Worm (Caenorhabditis elegans): ENCODE results near the gene F54A3.5.

F54A3.5 gene

DNA sequence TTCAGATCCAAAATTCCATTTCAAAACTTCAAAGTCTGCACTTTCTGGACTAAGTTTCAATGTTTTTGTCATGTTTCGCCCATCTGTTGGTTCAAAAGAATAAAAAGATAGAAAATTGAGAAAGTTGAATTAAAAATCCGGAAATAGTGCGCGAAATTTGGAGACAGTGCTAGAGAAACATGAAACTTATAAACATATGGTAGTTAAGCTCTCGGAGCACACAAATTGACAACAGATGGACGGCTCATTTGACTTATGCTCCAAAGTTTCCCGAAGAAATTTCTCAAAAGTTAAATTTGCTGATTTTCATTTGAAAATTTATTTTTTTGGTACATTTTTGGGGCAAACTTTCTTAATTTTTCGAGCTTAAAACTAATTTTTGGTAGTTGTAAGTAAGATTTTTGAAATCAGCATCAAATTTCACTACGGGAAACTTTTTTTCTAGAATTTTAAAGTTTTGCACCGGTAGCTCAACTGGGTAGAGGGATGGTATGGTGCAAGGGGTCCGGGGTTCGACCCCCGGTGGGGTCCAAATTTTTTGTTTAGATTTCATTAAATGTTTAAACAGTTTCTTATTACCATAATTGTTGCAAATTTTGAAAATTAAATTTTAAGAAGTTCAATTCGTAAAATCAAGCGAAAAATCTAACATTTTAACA, 19.3 kb downstream of the F54A3.5 start:
- TF ChIP-seq nhr-67 (tag; optimal IDR thresholded peaks at IDR 0.05), result no peak
- no peak for TF ChIP-seq tbx-2 (tag; optimal IDR thresholded peaks at IDR 0.05)
- no peak for TF ChIP-seq nhr-12 (tag; optimal IDR thresholded peaks at IDR 0.05)
- TF ChIP-seq fkh-2 (tag; optimal IDR thresholded peaks at IDR 0.05), result no peak
- no peak for TF ChIP-seq lin-39 (tag; optimal IDR thresholded peaks at IDR 0.05)
- no peak for TF ChIP-seq pqm-1 (tag; optimal IDR thresholded peaks at IDR 0.05)
- TF ChIP-seq daf-12 (tag; optimal IDR thresholded peaks at IDR 0.05), result no peak
- TF ChIP-seq nhr-11 (tag; optimal IDR thresholded peaks at IDR 0.05), result no peak
- no peak for TF ChIP-seq R02D3.7 (tag; optimal IDR thresholded peaks at IDR 0.05)
- no peak for TF ChIP-seq ama-1 (optimal IDR thresholded peaks at IDR 0.05)
- no peak for TF ChIP-seq nfya-1 (tag; optimal IDR thresholded peaks at IDR 0.05; ENCODE audit: insufficient read depth)
- no peak for TF ChIP-seq ceh-16 (tag; optimal IDR thresholded peaks at IDR 0.05)
- TF ChIP-seq egl-5 (tag; optimal IDR thresholded peaks at IDR 0.05), result no peak
- TF ChIP-seq egl-27 (tag; optimal IDR thresholded peaks at IDR 0.05), result no peak

DNA sequence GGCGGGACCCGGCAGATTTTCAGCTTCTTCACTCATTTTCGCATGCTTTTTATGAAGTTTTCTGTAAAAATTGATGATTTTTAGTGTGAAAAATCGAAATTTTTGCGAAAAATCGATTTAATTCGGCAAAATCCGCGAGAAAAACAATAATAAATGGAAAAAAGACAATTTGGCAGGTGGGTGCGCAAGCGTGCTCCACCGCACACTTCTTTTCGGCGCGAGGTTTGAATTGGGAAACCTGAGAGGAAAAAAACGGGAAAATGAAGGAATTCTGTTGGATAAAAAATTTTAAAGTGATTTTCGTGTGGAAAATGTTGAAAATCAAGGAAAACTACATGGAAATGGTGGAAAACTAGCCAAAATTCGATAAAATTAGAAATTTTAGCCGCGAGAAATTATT, 21.4 kb downstream of the F54A3.5 start, which contains the start of gene Y59C2A.2:
TSS of gene Y59C2A.2 (minus strand) at position 61 of the 400 bp plus-strand sequence.
- TF ChIP-seq nhr-23 (tag; optimal IDR thresholded peaks at IDR 0.05) (no peak), lin-15B (tag; optimal IDR thresholded peaks at IDR 0.05) (peak; percentile 67), nhr-237 (tag; optimal IDR thresholded peaks at IDR 0.05) (no peak), daf-12 (tag; optimal IDR thresholded peaks at IDR 0.05) (no peak), eor-1 (tag; optimal IDR thresholded peaks at IDR 0.05) (no peak), nhr-11 (tag; optimal IDR thresholded peaks at IDR 0.05) (no peak), nhr-77 (tag; optimal IDR thresholded peaks at IDR 0.05) (no peak), nhr-67 (tag; optimal IDR thresholded peaks at IDR 0.05) (no peak), pha-4 (tag; optimal IDR thresholded peaks at IDR 0.05) (peak; percentile 50), snpc-4 (tag; optimal IDR thresholded peaks at IDR 0.05) (no peak), egl-5 (tag; optimal IDR thresholded peaks at IDR 0.05) (no peak), elt-1 (tag; optimal IDR thresholded peaks at IDR 0.05) (no peak), nhr-25 (tag; optimal IDR thresholded peaks at IDR 0.05) (no peak), mdl-1 (tag; optimal IDR thresholded peaks at IDR 0.05) (no peak), nhr-12 (tag; optimal IDR thresholded peaks at IDR 0.05) (no peak), fkh-2 (tag; optimal IDR thresholded peaks at IDR 0.05) (no peak), ceh-16 (tag; optimal IDR thresholded peaks at IDR 0.05) (no peak), lsy-12 (tag; optimal IDR thresholded peaks at IDR 0.05) (no peak), tbx-2 (tag; optimal IDR thresholded peaks at IDR 0.05) (no peak), nhr-43 (tag; optimal IDR thresholded peaks at IDR 0.05; ENCODE audit: poor library complexity, severe bottlenecking) (no peak), nfya-1 (tag; optimal IDR thresholded peaks at IDR 0.05; ENCODE audit: insufficient read depth) (peak; percentile 44), R02D3.7 (tag; optimal IDR thresholded peaks at IDR 0.05) (no peak), aly-2 (tag; optimal IDR thresholded peaks at IDR 0.05) (no peak), ceh-82 (tag; optimal IDR thresholded peaks at IDR 0.05) (no peak), elt-2 (tag; optimal IDR thresholded peaks at IDR 0.05) (peak; percentile 5), ceh-28 (tag; optimal IDR thresholded peaks at IDR 0.05) (no peak), unc-39 (tag; optimal IDR thresholded peaks at IDR 0.05) (no peak), pqm-1 (tag; optimal IDR thresholded peaks at IDR 0.05) (no peak), lin-39 (tag; optimal IDR thresholded peaks at IDR 0.05) (peak; percentile 41), ztf-4 (tag; optimal IDR thresholded peaks at IDR 0.05) (no peak), sea-2 (GFP tag; optimal IDR thresholded peaks at IDR 0.05) (no peak), ama-1 (optimal IDR thresholded peaks at IDR 0.05) (no peak)

DNA sequence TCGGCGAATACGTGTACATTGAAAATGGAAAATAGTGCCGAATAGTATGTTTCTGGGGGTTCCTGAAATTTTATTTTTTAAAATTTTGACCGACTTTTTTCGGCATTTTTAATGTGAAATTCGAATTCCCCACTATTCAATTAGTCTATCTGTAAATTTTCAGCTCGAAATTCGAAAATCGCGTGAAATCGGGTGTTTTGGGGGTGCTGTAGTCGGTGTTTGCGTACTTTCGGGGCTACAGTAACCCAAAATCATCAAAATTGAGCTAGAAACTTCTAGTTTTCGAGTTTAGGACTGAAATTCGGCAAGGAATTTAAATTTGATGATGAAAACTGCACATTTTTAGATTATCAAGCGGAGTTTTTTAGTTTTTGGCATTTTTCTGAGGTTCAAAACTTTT, 23.4 kb downstream of the F54A3.5 start:
- TF ChIP-seq hmg-11 (tag; optimal IDR thresholded peaks at IDR 0.05) (no peak), aly-2 (tag; optimal IDR thresholded peaks at IDR 0.05) (no peak), lin-15B (tag; optimal IDR thresholded peaks at IDR 0.05) (no peak), nhr-25 (tag; optimal IDR thresholded peaks at IDR 0.05) (no peak), mml-1 (tag; optimal IDR thresholded peaks at IDR 0.05) (no peak), fos-1 (tag; optimal IDR thresholded peaks at IDR 0.05) (no peak), nhr-76 (tag; optimal IDR thresholded peaks at IDR 0.05) (no peak), unc-62 (GFP tag; optimal IDR thresholded peaks at IDR 0.05) (no peak), egl-27 (tag; optimal IDR thresholded peaks at IDR 0.05) (no peak), tbx-2 (tag; optimal IDR thresholded peaks at IDR 0.05) (no peak), ceh-82 (tag; optimal IDR thresholded peaks at IDR 0.05) (no peak), nhr-12 (tag; optimal IDR thresholded peaks at IDR 0.05) (no peak)

Measured in whole organism, L3 larva.